Fruit fly (Drosophila melanogaster) whole organism, embryonic: ENCODE data around the gene CG14082.

ENCODE experiments used
- ATbp ChIP-seq: fragments of 200-800 bp; sonication (Bioruptor generic); optimal IDR thresholded peaks from 2 replicates; lab custom pipeline; 2017; ENCODE audit warnings: missing biosample characterization, mild to moderate bottlenecking, missing genetic modification characterization, missing genetic modification reagents
- Atf6 ChIP-seq: fragments of 200-800 bp; sonication (Bioruptor generic); IDR thresholded peaks from 2 replicates; pipeline ENCODE4 v1.3.6; 2022; ENCODE audit warnings: missing biosample characterization, missing genetic modification characterization
- Bteb2 ChIP-seq: fragments of 200-800 bp; sonication (Bioruptor generic); optimal IDR thresholded peaks from 2 replicates; lab custom pipeline; 2016; ENCODE audit warnings: missing biosample characterization, missing genetic modification characterization
- CG10147 ChIP-seq: fragments of 200-800 bp; sonication (Bioruptor generic); optimal IDR thresholded peaks from 2 replicates; lab custom pipeline; 2019; ENCODE audit warnings: missing biosample characterization, mild to moderate bottlenecking, missing genetic modification characterization, moderate library complexity
- CG1024 ChIP-seq: fragments of 200-800 bp; sonication (Bioruptor generic); IDR thresholded peaks from 2 replicates; pipeline ENCODE4 v1.3.6; 2022; ENCODE audit warnings: missing biosample characterization, missing genetic modification characterization
- CG11093 ChIP-seq: fragments of 200-800 bp; sonication (Bioruptor generic); IDR thresholded peaks from 3 replicates; pipeline ENCODE4 v1.3.6; 2022; ENCODE audit warnings: missing biosample characterization, missing genetic modification characterization
- CG11247 ChIP-seq: fragments of 200-800 bp; sonication (Bioruptor generic); IDR thresholded peaks from 2 replicates; pipeline ENCODE4 v1.3.6; 2022; ENCODE audit warnings: missing biosample characterization, missing genetic modification characterization
- CG11560 ChIP-seq: fragments of 200-800 bp; sonication (Bioruptor generic); IDR thresholded peaks from 3 replicates; pipeline ENCODE4 v1.3.6; 2022; ENCODE audit warnings: missing biosample characterization, missing genetic modification characterization
- CG13287 ChIP-seq: fragments of 200-800 bp; sonication (Bioruptor generic); IDR thresholded peaks from 2 replicates; pipeline ENCODE4 v1.3.6; 2022; ENCODE audit warnings: missing biosample characterization, missing genetic modification characterization; ENCODE audit not compliant: partially characterized antibody
- CG1647 ChIP-seq: fragments of 200-800 bp; sonication (Bioruptor generic); optimal IDR thresholded peaks from 3 replicates; lab custom pipeline; 2016; ENCODE audit warnings: missing biosample characterization, missing genetic modification characterization
- CG17328 ChIP-seq: fragments of 200-800 bp; sonication (Bioruptor generic); IDR thresholded peaks from 2 replicates; pipeline ENCODE4 v1.3.6; 2022; ENCODE audit warnings: missing biosample characterization, missing genetic modification characterization
- CG17802 ChIP-seq: fragments of 200-800 bp; sonication (Bioruptor generic); optimal IDR thresholded peaks from 2 replicates; lab custom pipeline; 2018; ENCODE audit warnings: missing biosample characterization, mild to moderate bottlenecking, missing genetic modification characterization, moderate library complexity
- CG30403 ChIP-seq: fragments of 200-800 bp; sonication (Bioruptor generic); optimal IDR thresholded peaks from 3 replicates; lab custom pipeline; 2016; ENCODE audit warnings: missing biosample characterization, missing genetic modification characterization
- CG32532 ChIP-seq: fragments of 200-800 bp; sonication (Bioruptor generic); IDR thresholded peaks from 2 replicates; pipeline ENCODE4 v1.3.6; 2022; ENCODE audit warnings: missing biosample characterization, missing genetic modification characterization
- CG3995 ChIP-seq: fragments of 200-800 bp; sonication (Bioruptor generic); optimal IDR thresholded peaks from 3 replicates; lab custom pipeline; 2016; ENCODE audit warnings: missing biosample characterization, missing genetic modification characterization
- CG42726 ChIP-seq: fragments of 200-800 bp; sonication (Bioruptor generic); IDR thresholded peaks from 2 replicates; pipeline ENCODE4 v1.3.6; 2022; ENCODE audit warnings: missing biosample characterization, missing genetic modification characterization; ENCODE audit not compliant: partially characterized antibody
- CG4282 ChIP-seq: fragments of 200-800 bp; sonication (Bioruptor generic); optimal IDR thresholded peaks from 2 replicates; lab custom pipeline; 2016; ENCODE audit warnings: missing biosample characterization, missing genetic modification characterization
- CG5953 ChIP-seq: fragments of 200-800 bp; sonication (Bioruptor generic); IDR thresholded peaks from 2 replicates; pipeline ENCODE4 v1.3.6; 2022; ENCODE audit warnings: missing biosample characterization, missing genetic modification characterization
- CG7987 ChIP-seq: fragments of 200-800 bp; sonication (Bioruptor generic); optimal IDR thresholded peaks from 2 replicates; lab custom pipeline; 2018; ENCODE audit warnings: missing biosample characterization, mild to moderate bottlenecking, missing genetic modification characterization, moderate library complexity
- CG9797 ChIP-seq: fragments of 200-800 bp; sonication (Bioruptor generic); optimal IDR thresholded peaks from 3 replicates; lab custom pipeline; 2018; ENCODE audit warnings: missing biosample characterization, mild to moderate bottlenecking, missing genetic modification characterization
- CG9876 ChIP-seq: fragments of 200-800 bp; sonication (Bioruptor generic); optimal IDR thresholded peaks from 2 replicates; lab custom pipeline; 2016; ENCODE audit warnings: missing biosample characterization, missing genetic modification characterization
- CHES-1-like ChIP-seq: fragments of 200-800 bp; sonication (Bioruptor generic); optimal IDR thresholded peaks from 2 replicates; lab custom pipeline; 2016; ENCODE audit warnings: missing biosample characterization, missing genetic modification characterization
- CTCF ChIP-seq: fragments of 200-800 bp; sonication (Bioruptor generic); optimal IDR thresholded peaks from 2 replicates; lab custom pipeline; 2017; ENCODE audit warnings: missing biosample characterization, mild to moderate bottlenecking, missing genetic modification characterization, moderate library complexity
- Eip74EF ChIP-seq, 2 experiments: fragments of 200-800 bp in 1 of 2; fragments of >200 bp in 1 of 2; sonication (Bioruptor generic) in 1 of 2; optimal IDR thresholded peaks; 2 replicates each; lab custom pipeline; 2017 to 2019; ENCODE audit warnings: missing biosample characterization in 2 of 2, missing genetic modification characterization in 2 of 2, mild to moderate bottlenecking in 1 of 2, moderate library complexity in 1 of 2
- Fer3 ChIP-seq: fragments of 200-800 bp; sonication (Bioruptor generic); optimal IDR thresholded peaks from 2 replicates; lab custom pipeline; 2018; ENCODE audit warnings: missing biosample characterization, mild to moderate bottlenecking, missing genetic modification characterization, moderate library complexity
- Hr39 ChIP-seq: fragments of >200 bp; optimal IDR thresholded peaks from 2 replicates; lab custom pipeline; 2017
- Lhr ChIP-seq: fragments of 200-800 bp; sonication (Bioruptor generic); optimal IDR thresholded peaks from 3 replicates; lab custom pipeline; 2017; ENCODE audit warnings: mild to moderate bottlenecking, missing biosample characterization, missing genetic modification reagents, missing genetic modification characterization
- Mad ChIP-seq: fragments of 200-800 bp; sonication (Bioruptor generic); optimal IDR thresholded peaks from 2 replicates; lab custom pipeline; 2016; ENCODE audit warnings: missing biosample characterization, missing genetic modification characterization
- Mrtf ChIP-seq: fragments of 200-800 bp; sonication (Bioruptor generic); IDR thresholded peaks from 3 replicates; pipeline ENCODE4 v1.3.6; 2022; ENCODE audit warnings: missing biosample characterization, missing genetic modification characterization
- Oaz ChIP-seq: fragments of 200-800 bp; sonication (Bioruptor generic); IDR thresholded peaks from 2 replicates; pipeline ENCODE4 v1.3.6; 2022; ENCODE audit warnings: missing biosample characterization, missing genetic modification characterization
- Stat92E ChIP-seq, 3 experiments: fragments of >200 bp in 2 of 3; fragments of 200-800 bp in 1 of 3; sonication (Bioruptor generic) in 1 of 3; optimal IDR thresholded peaks; 2 replicates each; lab custom pipeline; 2017 to 2019; ENCODE audit warnings: missing biosample characterization in 3 of 3, missing genetic modification characterization in 3 of 3, mild to moderate bottlenecking in 1 of 3, moderate library complexity in 1 of 3
- ap ChIP-seq: fragments of 200-800 bp; sonication (Bioruptor generic); IDR thresholded peaks from 2 replicates; pipeline ENCODE4 v1.3.6; 2022; ENCODE audit warnings: missing biosample characterization, missing genetic modification characterization
- bab2 ChIP-seq: fragments of 200-800 bp; sonication (Bioruptor generic); optimal IDR thresholded peaks from 2 replicates; lab custom pipeline; 2016; ENCODE audit warnings: missing biosample characterization, missing genetic modification characterization
- dmrt11E ChIP-seq: fragments of 200-800 bp; sonication (Bioruptor generic); optimal IDR thresholded peaks from 3 replicates; lab custom pipeline; 2018; ENCODE audit warnings: missing biosample characterization, mild to moderate bottlenecking, missing genetic modification characterization, moderate library complexity
- fd3F ChIP-seq: fragments of 200-800 bp; sonication (Bioruptor generic); optimal IDR thresholded peaks from 2 replicates; lab custom pipeline; 2018; ENCODE audit warnings: missing biosample characterization, mild to moderate bottlenecking, missing genetic modification characterization, moderate library complexity
- gsb-n ChIP-seq: fragments of 200-800 bp; sonication (Bioruptor generic); optimal IDR thresholded peaks from 3 replicates; lab custom pipeline; 2018; ENCODE audit warnings: missing biosample characterization, mild to moderate bottlenecking, missing genetic modification characterization
- her ChIP-seq: fragments of 200-800 bp; sonication (Bioruptor generic); optimal IDR thresholded peaks from 2 replicates; lab custom pipeline; 2016; ENCODE audit warnings: missing biosample characterization, missing genetic modification characterization
- ind ChIP-seq: fragments of 200-800 bp; sonication (Bioruptor generic); optimal IDR thresholded peaks from 3 replicates; lab custom pipeline; 2016; ENCODE audit warnings: missing biosample characterization, missing genetic modification characterization
- insv ChIP-seq, 2 experiments: fragments of 200-800 bp; sonication (Bioruptor generic); optimal IDR thresholded peaks; 3 replicates each; lab custom pipeline; 2016 to 2018; ENCODE audit warnings: missing biosample characterization in 2 of 2, missing genetic modification characterization in 2 of 2
- ken ChIP-seq: fragments of 200-800 bp; sonication (Bioruptor generic); IDR thresholded peaks from 3 replicates; pipeline ENCODE4 v1.3.6; 2022; ENCODE audit warnings: missing biosample characterization, missing genetic modification characterization
- kni ChIP-seq: fragments of 200-800 bp; sonication (Bioruptor generic); optimal IDR thresholded peaks from 3 replicates; lab custom pipeline; 2017; ENCODE audit warnings: mild to moderate bottlenecking, missing biosample characterization, missing genetic modification reagents, missing genetic modification characterization
- nau ChIP-seq: fragments of 200-800 bp; sonication (Bioruptor generic); optimal IDR thresholded peaks from 3 replicates; lab custom pipeline; 2017; ENCODE audit warnings: missing biosample characterization, mild to moderate bottlenecking, missing genetic modification characterization, missing genetic modification reagents
- pfk ChIP-seq: fragments of 200-800 bp; sonication (Bioruptor generic); optimal IDR thresholded peaks from 2 replicates; lab custom pipeline; 2018; ENCODE audit warnings: missing biosample characterization, mild to moderate bottlenecking, missing genetic modification characterization, moderate library complexity
- schlank ChIP-seq: fragments of 200-800 bp; sonication (Bioruptor generic); optimal IDR thresholded peaks from 2 replicates; lab custom pipeline; 2018; ENCODE audit warnings: missing biosample characterization, mild to moderate bottlenecking, missing genetic modification characterization
- sd ChIP-seq: fragments of 200-800 bp; sonication (Bioruptor generic); optimal IDR thresholded peaks from 3 replicates; lab custom pipeline; 2018; ENCODE audit warnings: missing biosample characterization, mild to moderate bottlenecking, missing genetic modification characterization, moderate library complexity
- ssp ChIP-seq: fragments of 200-800 bp; sonication (Bioruptor generic); IDR thresholded peaks from 2 replicates; pipeline ENCODE4 v1.3.6; 2022; ENCODE audit warnings: missing biosample characterization, missing genetic modification characterization
- tin ChIP-seq: fragments of 200-800 bp; sonication (Bioruptor generic); optimal IDR thresholded peaks from 3 replicates; lab custom pipeline; 2016; ENCODE audit warnings: missing biosample characterization, missing genetic modification characterization
- vnd ChIP-seq: fragments of 200-800 bp; sonication (Bioruptor generic); IDR thresholded peaks from 3 replicates; pipeline ENCODE4 v1.3.6; 2022; ENCODE audit warnings: missing biosample characterization, missing genetic modification characterization; ENCODE audit not compliant: partially characterized antibody
- wdn ChIP-seq: fragments of 200-800 bp; sonication (Bioruptor generic); IDR thresholded peaks from 2 replicates; pipeline ENCODE4 v1.3.6; 2022; ENCODE audit warnings: missing biosample characterization, missing genetic modification characterization
- wor ChIP-seq: fragments of 200-800 bp; sonication (Bioruptor generic); IDR thresholded peaks from 2 replicates; pipeline ENCODE4 v1.3.6; 2022; ENCODE audit warnings: missing biosample characterization, missing genetic modification characterization
- z ChIP-seq: fragments of 200-800 bp; sonication (Bioruptor generic); IDR thresholded peaks from 3 replicates; pipeline ENCODE4 v1.3.6; 2022; ENCODE audit warnings: missing biosample characterization, missing genetic modification characterization

Gene CG14082

dm6 chr3L:19166298-19166937 is 27.6 kb upstream of the CG14082 start (continued):
- TF ChIP-seq dmrt11E: peak; percentile 37
- no peak for TF ChIP-seq Stat92E (GFP tag; optimal IDR thresholded peaks at IDR 0.05; lab: Kevin White, UChicago)
- TF ChIP-seq CG17328 (GFP tag; lab: Robert Waterston, UW): no peak
- TF ChIP-seq vnd (GFP tag; lab: Robert Waterston, UW): no peak
- TF ChIP-seq CG11093 (GFP tag; lab: Robert Waterston, UW): 0 out of 3 replicates have a peak, but pooled peaks have one; percentile 19
- no peak for TF ChIP-seq bab2
- no peak for TF ChIP-seq CG9876
- TF ChIP-seq insv (GFP tag; optimal IDR thresholded peaks at IDR 0.05; lab: Kevin White, UChicago): no peak
- no peak for TF ChIP-seq CG3995 (GFP tag; lab: Kevin White, UChicago)
- TF ChIP-seq CG17802: no peak
- TF ChIP-seq Oaz (GFP tag; lab: Robert Waterston, UW): no peak
- peak; percentile 37 for TF ChIP-seq gsb-n (tag; lab: Kevin White, UChicago)
- no peak for TF ChIP-seq CHES-1-like (GFP tag; lab: Kevin White, UChicago)
- TF ChIP-seq ssp (GFP tag; lab: Robert Waterston, UW): 0 out of 2 replicates have a peak, but pooled peaks have one; percentile 10
- TF ChIP-seq CG1647: no peak
- peak; percentile 13 for TF ChIP-seq Lhr
- no peak for TF ChIP-seq CG1024
- TF ChIP-seq pfk (GFP tag; lab: Kevin White, UChicago): no peak
- TF ChIP-seq Atf6 (GFP tag; lab: Robert Waterston, UW): 0 out of 2 replicates have a peak, but pooled peaks have one; percentile 10
- no peak for TF ChIP-seq Fer3
- no peak for TF ChIP-seq fd3F (GFP tag; lab: Kevin White, UChicago)
- TF ChIP-seq Mrtf (GFP tag; lab: Robert Waterston, UW): no peak
- TF ChIP-seq ken (GFP tag; lab: Robert Waterston, UW): no peak
- no peak for TF ChIP-seq CG32532 (GFP tag; lab: Robert Waterston, UW)
- TF ChIP-seq Mad: no peak
- 0 out of 2 replicates have a peak, but pooled peaks have one; percentile 20 for TF ChIP-seq wor (GFP tag; lab: Robert Waterston, UW)
- TF ChIP-seq CG13287 (GFP tag; lab: Robert Waterston, UW): no peak
- peak; percentile 18 for TF ChIP-seq tin (GFP tag; lab: Kevin White, UChicago)
- no peak for TF ChIP-seq CG4282
- no peak for TF ChIP-seq her
- TF ChIP-seq nau (GFP tag; lab: Kevin White, UChicago): no peak
- TF ChIP-seq ATbp (GFP tag; lab: Kevin White, UChicago): peak; percentile 60
- no peak for TF ChIP-seq CG9797 (GFP tag; lab: Kevin White, UChicago)
- no peak for TF ChIP-seq CG5953
- TF ChIP-seq ap: no peak
- TF ChIP-seq sd: no peak
- TF ChIP-seq kni (GFP tag; lab: Kevin White, UChicago): peak; percentile 67
- TF ChIP-seq CG42726: no peak
- peak; percentile 12; the same call in 1 of the 2 replicates for TF ChIP-seq CG11247 (GFP tag; lab: Robert Waterston, UW)
- peak in 1 of 2 experiments; percentile 9 for TF ChIP-seq Eip74EF (GFP tag; optimal IDR thresholded peaks at IDR 0.05; lab: Kevin White, UChicago)
- no peak for TF ChIP-seq wdn (GFP tag; lab: Robert Waterston, UW)
- no peak for TF ChIP-seq Bteb2 (GFP tag; lab: Kevin White, UChicago)
- TF ChIP-seq ind (GFP tag; lab: Kevin White, UChicago): peak; percentile 12
- TF ChIP-seq schlank: no peak
- TF ChIP-seq Hr39 (lab: Kevin White, UChicago): no peak
- no peak for TF ChIP-seq CTCF (GFP tag; lab: Kevin White, UChicago)
- no peak for TF ChIP-seq CG10147 (GFP tag; lab: Kevin White, UChicago)
- no peak for TF ChIP-seq CG11560
- TF ChIP-seq CG7987 (GFP tag; lab: Kevin White, UChicago): no peak
- TF ChIP-seq CG30403 (GFP tag; lab: Kevin White, UChicago): peak; percentile 58
- TF ChIP-seq z: no peak
